Worm (Caenorhabditis elegans): ENCODE results near the gene xnd-1.

DNA sequence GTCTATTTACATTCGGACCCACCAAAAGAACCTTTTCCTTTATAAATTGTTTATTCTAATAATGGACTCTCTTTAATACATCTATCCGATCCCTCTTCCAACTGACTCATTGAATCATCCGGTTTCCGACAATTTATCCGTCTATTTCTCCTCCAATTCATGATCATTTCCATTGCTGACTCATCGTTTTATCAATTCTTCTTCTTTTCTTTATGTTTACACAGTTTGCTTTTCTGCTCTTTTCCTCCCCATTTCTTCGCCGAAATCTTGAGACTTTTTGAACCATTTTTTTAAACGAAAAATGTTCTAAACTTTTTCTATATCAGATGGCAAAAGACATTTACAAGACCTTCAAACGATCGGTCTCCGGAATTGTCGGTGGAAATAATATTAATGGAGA is 8.8 kb upstream of the xnd-1 start, which contains the start of gene ced-6:
- no peak for TF ChIP-seq lsy-2 (tag; optimal IDR thresholded peaks at IDR 0.05)
- TF ChIP-seq blmp-1 (tag; optimal IDR thresholded peaks at IDR 0.05) = no peak
- TF ChIP-seq snpc-4 (tag; optimal IDR thresholded peaks at IDR 0.05) = no peak
- no peak for TF ChIP-seq nhr-12 (tag; optimal IDR thresholded peaks at IDR 0.05)

All from whole organism, mixed stage, embryonic.